Fruit fly (Drosophila melanogaster) whole organism, embryonic: ENCODE results near the gene E2f1.
A peak's percentile ranks its signal among the peaks of the same experiment; 100 is the strongest.

Experiments used
- Adf1 ChIP-seq: fragments of 200-800 bp; sonication (Bioruptor generic); IDR thresholded peaks from 2 replicates; pipeline ENCODE4 v1.3.6; 2022; ENCODE audit warnings: missing biosample characterization, missing genetic modification characterization
- Aef1 ChIP-seq: fragments of 200-800 bp; sonication (Bioruptor generic); IDR thresholded peaks from 3 replicates; pipeline ENCODE4 v1.3.6; 2022; ENCODE audit warnings: missing biosample characterization, missing genetic modification characterization
- B-H2 ChIP-seq: fragments of 200-800 bp; sonication (Bioruptor generic); optimal IDR thresholded peaks from 2 replicates; lab custom pipeline; 2018; ENCODE audit warnings: missing biosample characterization, mild to moderate bottlenecking, missing genetic modification characterization
- Bdp1 ChIP-seq: fragments of 200-800 bp; sonication (Bioruptor generic); optimal IDR thresholded peaks from 3 replicates; lab custom pipeline; 2016; ENCODE audit warnings: missing biosample characterization, missing genetic modification characterization
- CG10979 ChIP-seq: fragments of 200-800 bp; sonication (Bioruptor generic); optimal IDR thresholded peaks from 2 replicates; lab custom pipeline; 2018; ENCODE audit warnings: missing biosample characterization, mild to moderate bottlenecking, missing genetic modification characterization, moderate library complexity
- CG11723 ChIP-seq: fragments of 200-800 bp; sonication (Bioruptor generic); optimal IDR thresholded peaks from 2 replicates; lab custom pipeline; 2017; ENCODE audit warnings: missing biosample characterization, mild to moderate bottlenecking, missing genetic modification characterization
- CG12155 ChIP-seq: fragments of 200-800 bp; sonication (Bioruptor generic); optimal IDR thresholded peaks from 3 replicates; lab custom pipeline; 2016; ENCODE audit warnings: missing biosample characterization, missing genetic modification characterization
- CG12659 ChIP-seq: fragments of 200-800 bp; sonication (Bioruptor generic); optimal IDR thresholded peaks from 3 replicates; lab custom pipeline; 2017; ENCODE audit warnings: mild to moderate bottlenecking, missing biosample characterization, missing genetic modification reagents, missing genetic modification characterization
- CG17829 ChIP-seq: fragments of 200-800 bp; optimal IDR thresholded peaks from 2 replicates; lab custom pipeline; 2019; ENCODE audit warnings: missing biosample characterization, mild to moderate bottlenecking, missing genetic modification characterization, moderate library complexity
- CG18011 ChIP-seq: fragments of 200-800 bp; sonication (Bioruptor generic); optimal IDR thresholded peaks from 2 replicates; lab custom pipeline; 2017; ENCODE audit warnings: missing biosample characterization, missing genetic modification characterization, mild to moderate bottlenecking, moderate library complexity, missing genotype
- CG2889 ChIP-seq: fragments of 200-800 bp; sonication (Bioruptor generic); IDR thresholded peaks from 3 replicates; pipeline ENCODE4 v1.3.6; 2022; ENCODE audit warnings: missing biosample characterization, missing genetic modification characterization
- CG30403 ChIP-seq: fragments of 200-800 bp; sonication (Bioruptor generic); optimal IDR thresholded peaks from 3 replicates; lab custom pipeline; 2016; ENCODE audit warnings: missing biosample characterization, missing genetic modification characterization
- CG42726 ChIP-seq: fragments of 200-800 bp; sonication (Bioruptor generic); IDR thresholded peaks from 2 replicates; pipeline ENCODE4 v1.3.6; 2022; ENCODE audit warnings: missing biosample characterization, missing genetic modification characterization; ENCODE audit not compliant: partially characterized antibody
- CG4360 ChIP-seq: fragments of 200-800 bp; sonication (Bioruptor generic); IDR thresholded peaks from 2 replicates; pipeline ENCODE4 v1.3.6; 2022; ENCODE audit warnings: missing biosample characterization, missing genetic modification characterization
- CG4617 ChIP-seq: fragments of 200-800 bp; sonication (Bioruptor generic); optimal IDR thresholded peaks from 3 replicates; lab custom pipeline; 2016; ENCODE audit warnings: missing biosample characterization, missing genetic modification characterization, borderline replicate concordance
- CG4854 ChIP-seq: fragments of 200-800 bp; sonication (Bioruptor generic); optimal IDR thresholded peaks from 2 replicates; lab custom pipeline; 2016; ENCODE audit warnings: missing biosample characterization, missing genetic modification characterization, inconsistent platforms
- CG5953 ChIP-seq: fragments of 200-800 bp; sonication (Bioruptor generic); IDR thresholded peaks from 2 replicates; pipeline ENCODE4 v1.3.6; 2022; ENCODE audit warnings: missing biosample characterization, missing genetic modification characterization
- CG6272 ChIP-seq: fragments of 200-800 bp; sonication (Bioruptor generic); IDR thresholded peaks from 2 replicates; pipeline ENCODE4 v1.3.6; 2022; ENCODE audit warnings: missing biosample characterization, missing genetic modification characterization
- CG7745 ChIP-seq: fragments of 200-800 bp; sonication (Bioruptor generic); optimal IDR thresholded peaks from 2 replicates; lab custom pipeline; 2018; ENCODE audit warnings: missing biosample characterization, mild to moderate bottlenecking, missing genetic modification characterization, moderate library complexity
- CG7928 ChIP-seq: fragments of 200-800 bp; sonication (Bioruptor generic); optimal IDR thresholded peaks from 2 replicates; lab custom pipeline; 2017; ENCODE audit warnings: missing biosample characterization, mild to moderate bottlenecking, missing genetic modification characterization
- CHES-1-like ChIP-seq: fragments of 200-800 bp; sonication (Bioruptor generic); optimal IDR thresholded peaks from 2 replicates; lab custom pipeline; 2016; ENCODE audit warnings: missing biosample characterization, missing genetic modification characterization
- CTCF ChIP-seq: fragments of 200-800 bp; sonication (Bioruptor generic); optimal IDR thresholded peaks from 2 replicates; lab custom pipeline; 2017; ENCODE audit warnings: missing biosample characterization, mild to moderate bottlenecking, missing genetic modification characterization, moderate library complexity
- Dip3 ChIP-seq: fragments of 200-800 bp; sonication (Bioruptor generic); optimal IDR thresholded peaks from 3 replicates; lab custom pipeline; 2016; ENCODE audit warnings: missing biosample characterization, missing genetic modification characterization
- E2f2 ChIP-seq: fragments of 200-800 bp; sonication (Bioruptor generic); IDR thresholded peaks from 2 replicates; pipeline ENCODE4 v1.3.6; 2022; ENCODE audit warnings: missing biosample characterization, missing genetic modification characterization
- Eip74EF ChIP-seq, 2 experiments: fragments of 200-800 bp in 1 of 2; fragments of >200 bp in 1 of 2; sonication (Bioruptor generic) in 1 of 2; optimal IDR thresholded peaks; 2 replicates each; lab custom pipeline; 2017 to 2019; ENCODE audit warnings: missing biosample characterization in 2 of 2, missing genetic modification characterization in 2 of 2, mild to moderate bottlenecking in 1 of 2, moderate library complexity in 1 of 2
- Elba2 ChIP-seq: fragments of 200-800 bp; sonication (Bioruptor generic); optimal IDR thresholded peaks from 3 replicates; lab custom pipeline; 2016; ENCODE audit warnings: missing biosample characterization, missing genetic modification characterization
- Fer1 ChIP-seq: fragments of 200-800 bp; sonication (Bioruptor generic); optimal IDR thresholded peaks from 2 replicates; lab custom pipeline; 2017; ENCODE audit warnings: missing biosample characterization, mild to moderate bottlenecking, missing genetic modification characterization
- Hr78 ChIP-seq, 2 experiments: fragments of 200-800 bp in 1 of 2; fragments of >200 bp in 1 of 2; sonication (Bioruptor generic) in 1 of 2; optimal IDR thresholded peaks; 2 replicates each; lab custom pipeline; 2017 to 2019; ENCODE audit warnings: missing biosample characterization in 2 of 2, missing genetic modification characterization in 2 of 2, mild to moderate bottlenecking in 1 of 2, moderate library complexity in 1 of 2
- Hsf ChIP-seq: fragments of 200-800 bp; sonication (Bioruptor generic); optimal IDR thresholded peaks from 3 replicates; lab custom pipeline; 2016; ENCODE audit warnings: missing biosample characterization, missing genetic modification characterization
- Lhr ChIP-seq: fragments of 200-800 bp; sonication (Bioruptor generic); optimal IDR thresholded peaks from 3 replicates; lab custom pipeline; 2017; ENCODE audit warnings: mild to moderate bottlenecking, missing biosample characterization, missing genetic modification reagents, missing genetic modification characterization
- NC2β ChIP-seq: fragments of 200-800 bp; sonication (Bioruptor generic); optimal IDR thresholded peaks from 2 replicates; lab custom pipeline; 2016; ENCODE audit warnings: missing biosample characterization, missing genetic modification characterization
- NFAT ChIP-seq: fragments of 200-800 bp; sonication (Bioruptor generic); IDR thresholded peaks from 2 replicates; pipeline ENCODE4 v1.3.6; 2022; ENCODE audit warnings: missing biosample characterization, missing genetic modification characterization
- Sry-δ ChIP-seq: fragments of 200-800 bp; sonication (Bioruptor generic); optimal IDR thresholded peaks from 2 replicates; lab custom pipeline; 2016; ENCODE audit warnings: missing biosample characterization, missing genetic modification characterization
- Xrp1 ChIP-seq: fragments of 200-800 bp; sonication (Bioruptor generic); IDR thresholded peaks from 2 replicates; pipeline ENCODE4 v1.3.6; 2022; ENCODE audit warnings: missing biosample characterization, missing genetic modification characterization
- YL-1 ChIP-seq: fragments of 200-800 bp; sonication (Bioruptor generic); optimal IDR thresholded peaks from 3 replicates; lab custom pipeline; 2017; ENCODE audit warnings: missing biosample characterization, mild to moderate bottlenecking, missing genetic modification characterization
- bcd ChIP-seq: fragments of 200-800 bp; sonication (Bioruptor generic); optimal IDR thresholded peaks from 2 replicates; lab custom pipeline; 2017; ENCODE audit warnings: missing biosample characterization, mild to moderate bottlenecking, missing genetic modification characterization
- bowl ChIP-seq: fragments of 200-800 bp; sonication (Bioruptor generic); IDR thresholded peaks from 2 replicates; pipeline ENCODE4 v1.3.6; 2022; ENCODE audit warnings: missing biosample characterization, missing genetic modification characterization
- btn ChIP-seq: fragments of 200-800 bp; sonication (Bioruptor generic); optimal IDR thresholded peaks from 2 replicates; lab custom pipeline; 2016; ENCODE audit warnings: missing biosample characterization, missing genetic modification characterization
- cg ChIP-seq: fragments of 200-800 bp; sonication (Bioruptor generic); optimal IDR thresholded peaks from 3 replicates; lab custom pipeline; 2019; ENCODE audit warnings: missing biosample characterization, mild to moderate bottlenecking, missing genetic modification characterization, moderate library complexity
- chinmo ChIP-seq: fragments of 200-800 bp; sonication (Bioruptor generic); IDR thresholded peaks from 4 replicates; pipeline ENCODE4 v1.3.6; 2022; ENCODE audit warnings: missing biosample characterization, missing genetic modification characterization; ENCODE audit not compliant: partially characterized antibody
- crol ChIP-seq: fragments of 200-800 bp; sonication (Bioruptor generic); IDR thresholded peaks from 2 replicates; pipeline ENCODE4 v1.3.6; 2022; ENCODE audit warnings: missing biosample characterization, missing genetic modification characterization
- gsb ChIP-seq: fragments of 200-800 bp; sonication (Bioruptor generic); IDR thresholded peaks from 2 replicates; pipeline ENCODE4 v1.3.6; 2022; ENCODE audit warnings: missing biosample characterization, missing genetic modification characterization
- her ChIP-seq: fragments of 200-800 bp; sonication (Bioruptor generic); optimal IDR thresholded peaks from 2 replicates; lab custom pipeline; 2016; ENCODE audit warnings: missing biosample characterization, missing genetic modification characterization
- hkb ChIP-seq, 2 experiments: fragments of 200-800 bp in 1 of 2; fragments of >200 bp in 1 of 2; sonication (Bioruptor generic) in 1 of 2; IDR thresholded peaks in 1 of 2; optimal IDR thresholded peaks in 1 of 2; 2 replicates each; pipeline versions ENCODE4 v1.3.6 to Lab custom; 2017 to 2022; ENCODE audit warnings: missing biosample characterization in 1 of 2, missing genetic modification characterization in 1 of 2
- insv ChIP-seq, 2 experiments: fragments of 200-800 bp; sonication (Bioruptor generic); optimal IDR thresholded peaks; 3 replicates each; lab custom pipeline; 2016 to 2018; ENCODE audit warnings: missing biosample characterization in 2 of 2, missing genetic modification characterization in 2 of 2
- peb ChIP-seq: fragments of 200-800 bp; sonication (Bioruptor generic); IDR thresholded peaks from 2 replicates; pipeline ENCODE4 v1.3.6; 2022; ENCODE audit warnings: missing biosample characterization, missing genetic modification characterization
- pum ChIP-seq: fragments of 200-800 bp; sonication (Bioruptor generic); optimal IDR thresholded peaks from 2 replicates; lab custom pipeline; 2016; ENCODE audit warnings: missing biosample characterization, missing genetic modification characterization
- salm ChIP-seq: fragments of 200-800 bp; sonication (Bioruptor generic); optimal IDR thresholded peaks from 2 replicates; lab custom pipeline; 2018; ENCODE audit warnings: missing biosample characterization, mild to moderate bottlenecking, missing genetic modification characterization
- ttk ChIP-seq: fragments of 200-800 bp; sonication (Bioruptor generic); IDR thresholded peaks from 2 replicates; pipeline ENCODE4 v2.1.2; 2022; ENCODE audit warnings: missing biosample characterization, missing genetic modification characterization
- zf30C ChIP-seq: fragments of 200-800 bp; sonication (Bioruptor generic); optimal IDR thresholded peaks from 3 replicates; lab custom pipeline; 2018; ENCODE audit warnings: missing biosample characterization, mild to moderate bottlenecking, missing genetic modification characterization

E2f1 gene

DNA sequence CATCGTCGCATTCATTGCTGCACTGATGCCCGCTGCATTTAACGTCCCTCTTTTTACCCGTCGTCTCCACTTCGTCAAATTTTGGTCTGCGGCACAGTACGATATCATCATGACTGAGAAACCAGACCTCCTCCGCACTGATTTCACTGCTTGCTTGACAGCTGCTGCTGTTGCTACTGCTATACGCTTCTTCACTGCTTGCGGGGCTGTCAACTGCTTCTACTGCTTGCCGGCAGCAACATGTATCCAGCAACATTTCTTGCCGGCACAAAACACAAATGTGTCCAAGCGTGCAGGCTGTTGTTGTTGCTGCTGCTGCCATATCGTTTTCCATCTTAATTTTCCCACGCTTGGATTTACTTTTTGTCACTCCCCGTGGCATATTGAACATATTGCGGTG lies 80.6 kb downstream of the E2f1 start (continued):
- TF ChIP-seq CG18011 (GFP tag; lab: Kevin White, UChicago), result no peak
- TF ChIP-seq Aef1 (GFP tag; lab: Robert Waterston, UW), result no peak
- peak; percentile 64; the same call in 1 of the 2 replicates for TF ChIP-seq crol (GFP tag; lab: Robert Waterston, UW)
- no peak for TF ChIP-seq CG11723 (GFP tag; lab: Kevin White, UChicago)
- no peak for TF ChIP-seq btn (GFP tag; lab: Kevin White, UChicago)
- TF ChIP-seq CG42726, result peak; percentile 86
- peak; percentile 11 for TF ChIP-seq Dip3
- TF ChIP-seq salm, result peak; percentile 13
- peak; percentile 32 for TF ChIP-seq Sry-δ
- peak; percentile 5 for TF ChIP-seq CG12155
- TF ChIP-seq Xrp1, result peak; percentile 14; the same call in 1 of the 2 replicates
- peak; percentile 0 for TF ChIP-seq Elba2 (GFP tag; lab: Kevin White, UChicago)
- TF ChIP-seq CG10979 (tag; lab: Kevin White, UChicago), result peak; percentile 44
- TF ChIP-seq insv (GFP tag; optimal IDR thresholded peaks at IDR 0.05; lab: Kevin White, UChicago), result no peak
- TF ChIP-seq cg (GFP tag; lab: Kevin White, UChicago), result peak; percentile 12
- peak; percentile 79 for TF ChIP-seq Adf1 (GFP tag; lab: Robert Waterston, UW)
- peak in 1 of 2 experiments; percentile 100 for TF ChIP-seq Eip74EF (GFP tag; optimal IDR thresholded peaks at IDR 0.05; lab: Kevin White, UChicago)
- TF ChIP-seq chinmo (GFP tag; lab: Robert Waterston, UW), result peak; percentile 98
- no peak for TF ChIP-seq CG7928 (GFP tag; lab: Kevin White, UChicago)
- TF ChIP-seq Bdp1 (GFP tag; lab: Kevin White, UChicago), result peak; percentile 52
- peak; percentile 15 for TF ChIP-seq Lhr
- no peak for TF ChIP-seq CG7745 (tag; lab: Kevin White, UChicago)
- TF ChIP-seq CG2889 (GFP tag; lab: Robert Waterston, UW), result no peak
- TF ChIP-seq NFAT (GFP tag; lab: Robert Waterston, UW), result peak; percentile 59; the same call in 1 of the 2 replicates
- 0 out of 2 replicates have a peak, but pooled peaks have one; percentile 10 for TF ChIP-seq CG5953
- peak; percentile 35 for TF ChIP-seq NC2β (GFP tag; lab: Kevin White, UChicago)
- no peak; the same call in 1 of the 2 replicates for TF ChIP-seq CG6272
- TF ChIP-seq CG4617 (GFP tag; lab: Kevin White, UChicago), result no peak
- TF ChIP-seq E2f2 (GFP tag; lab: Robert Waterston, UW), result peak; percentile 47; the same call in 1 of the 2 replicates
- TF ChIP-seq hkb (optimal IDR thresholded peaks at IDR 0.05; lab: Kevin White, UChicago), result no peak
- peak; percentile 42; the same call in 1 of the 2 replicates for TF ChIP-seq hkb (GFP tag; IDR thresholded peaks at IDR 0.05; lab: Robert Waterston, UW)
- TF ChIP-seq zf30C, result peak; percentile 57
- peak in 1 of 2 experiments; percentile 58 for TF ChIP-seq Hr78 (GFP tag; optimal IDR thresholded peaks at IDR 0.05; lab: Kevin White, UChicago)
- peak; percentile 57; the same call in 1 of the 2 replicates for TF ChIP-seq bowl
- peak; percentile 69 for TF ChIP-seq Fer1 (GFP tag; lab: Kevin White, UChicago)
- TF ChIP-seq CHES-1-like, result peak; percentile 33
- peak; percentile 33 for TF ChIP-seq her (GFP tag; lab: Kevin White, UChicago)
- TF ChIP-seq YL-1 (GFP tag; lab: Kevin White, UChicago), result peak; percentile 52
- no peak for TF ChIP-seq bcd (GFP tag; lab: Kevin White, UChicago)
- no peak for TF ChIP-seq CG30403 (GFP tag; lab: Kevin White, UChicago)
- TF ChIP-seq CTCF (GFP tag; lab: Kevin White, UChicago), result peak; percentile 63
- no peak for TF ChIP-seq pum (GFP tag; lab: Kevin White, UChicago)
- TF ChIP-seq CG12659 (GFP tag; lab: Kevin White, UChicago), result peak; percentile 41
- TF ChIP-seq CG17829, result peak; percentile 60
- TF ChIP-seq peb (GFP tag; lab: Robert Waterston, UW), result no peak
- no peak for TF ChIP-seq Hsf (GFP tag; lab: Kevin White, UChicago)
- TF ChIP-seq ttk, result 0 out of 2 replicates have a peak, but pooled peaks have one; percentile 25
- no peak for TF ChIP-seq CG4854 (GFP tag; lab: Kevin White, UChicago)
- TF ChIP-seq CG4360, result peak; percentile 88
- TF ChIP-seq B-H2 (GFP tag; lab: Kevin White, UChicago), result peak; percentile 60
- TF ChIP-seq gsb (GFP tag; lab: Robert Waterston, UW), result no peak
